Fruit fly (Drosophila melanogaster) whole organism, wandering third instar larva: ENCODE measurements around the gene alpha-Spec.

Source experiments
- Abd-B ChIP-seq: fragments of >200 bp; optimal IDR thresholded peaks from 2 replicates; lab custom pipeline; 2017; ENCODE audit warnings: missing biosample characterization, missing genetic modification characterization
- CG32264 ChIP-seq: fragments of 200-800 bp; sonication (Bioruptor generic); optimal IDR thresholded peaks from 2 replicates; lab custom pipeline; 2016; ENCODE audit warnings: missing biosample characterization, missing genetic modification characterization
- CG9705 ChIP-seq: fragments of 200-800 bp; sonication (Bioruptor generic); optimal IDR thresholded peaks from 2 replicates; lab custom pipeline; 2018; ENCODE audit warnings: missing biosample characterization, mild to moderate bottlenecking, missing genetic modification characterization
- CrebA ChIP-seq: fragments of 200-800 bp; sonication (Bioruptor generic); optimal IDR thresholded peaks from 2 replicates; lab custom pipeline; 2016; ENCODE audit warnings: missing biosample characterization, mild to moderate bottlenecking, missing genetic modification characterization, borderline replicate concordance
- Dfd ChIP-seq: fragments of >200 bp; optimal IDR thresholded peaks from 2 replicates; lab custom pipeline; 2017; ENCODE audit warnings: missing biosample characterization, missing genetic modification characterization
- Dif ChIP-seq: fragments of 200-275, 200-300 bp; sonication (Bioruptor generic); optimal IDR thresholded peaks from 2 replicates; lab custom pipeline; 2018; ENCODE audit warnings: missing biosample characterization, missing genetic modification characterization; ENCODE audit not compliant: partially characterized antibody
- GATAd ChIP-seq: sonication (Bioruptor generic); optimal IDR thresholded peaks from 2 replicates; lab custom pipeline; 2016; ENCODE audit warnings: missing biosample characterization, missing genetic modification characterization
- Hnf4 ChIP-seq: fragments of 200-800 bp; sonication (Bioruptor generic); optimal IDR thresholded peaks from 2 replicates; lab custom pipeline; 2016; ENCODE audit warnings: missing biosample characterization, mild to moderate bottlenecking, missing genetic modification characterization
- Hr78 ChIP-seq: fragments of >200 bp; optimal IDR thresholded peaks from 2 replicates; lab custom pipeline; 2017; ENCODE audit warnings: missing biosample characterization, missing genetic modification characterization
- Hr83 ChIP-seq: fragments of 200-300 bp; sonication (Bioruptor generic); optimal IDR thresholded peaks from 2 replicates; lab custom pipeline; 2016; ENCODE audit warnings: missing biosample characterization, mild to moderate bottlenecking, missing genetic modification characterization, moderate library complexity; ENCODE audit not compliant: poor library complexity, severe bottlenecking
- Mio ChIP-seq: sonication (Bioruptor generic); optimal IDR thresholded peaks from 2 replicates; lab custom pipeline; 2016; ENCODE audit warnings: missing biosample characterization, missing genetic modification characterization
- Myc ChIP-seq: fragments of >200 bp; optimal IDR thresholded peaks from 2 replicates; lab custom pipeline; 2017
- N ChIP-seq: fragments of >200 bp; optimal IDR thresholded peaks from 2 replicates; lab custom pipeline; 2018; ENCODE audit warnings: missing biosample characterization, missing external identifiers, missing genetic modification characterization
- OdsH ChIP-seq: fragments of 200-800 bp; sonication (Bioruptor generic); optimal IDR thresholded peaks from 2 replicates; lab custom pipeline; 2016; ENCODE audit warnings: missing biosample characterization, mild to moderate bottlenecking, missing genetic modification characterization
- Rel ChIP-seq, 2 experiments: fragments of 200-800 bp; sonication (Bioruptor generic) in 1 of 2; optimal IDR thresholded peaks; 2 replicates in 1 of 2; 3 replicates in 1 of 2; lab custom pipeline; 2016 to 2019; ENCODE audit warnings: mild to moderate bottlenecking in 2 of 2, missing biosample characterization in 2 of 2, missing genetic modification characterization in 2 of 2, moderate library complexity in 1 of 2
- Sp1 ChIP-seq: fragments of 200-800 bp; sonication (Bioruptor generic); optimal IDR thresholded peaks from 3 replicates; lab custom pipeline; 2019; ENCODE audit warnings: missing biosample characterization, mild to moderate bottlenecking, missing genetic modification characterization, moderate library complexity
- Vsx2 ChIP-seq: fragments of 200-300, 225-300 bp; sonication (Bioruptor generic); optimal IDR thresholded peaks from 2 replicates; lab custom pipeline; 2018; ENCODE audit warnings: missing biosample characterization, missing genetic modification characterization; ENCODE audit not compliant: partially characterized antibody
- brk ChIP-seq: fragments of 200-800 bp; sonication (Bioruptor generic); optimal IDR thresholded peaks from 2 replicates; lab custom pipeline; 2016; ENCODE audit warnings: missing biosample characterization, mild to moderate bottlenecking, missing genetic modification characterization
- dmrt93B ChIP-seq: fragments of 200-800 bp; sonication (Bioruptor generic); optimal IDR thresholded peaks from 2 replicates; lab custom pipeline; 2018; ENCODE audit warnings: missing biosample characterization, mild to moderate bottlenecking, missing genetic modification characterization
- ey ChIP-seq: fragments of 200-800 bp; sonication (Bioruptor generic); optimal IDR thresholded peaks from 2 replicates; lab custom pipeline; 2016; ENCODE audit warnings: missing biosample characterization, missing genetic modification characterization
- foxo ChIP-seq, 2 experiments: fragments of 200-800 bp; sonication (Bioruptor generic); optimal IDR thresholded peaks; 2 replicates in 1 of 2; 3 replicates in 1 of 2; lab custom pipeline; 2016 to 2017; ENCODE audit warnings: missing biosample characterization in 2 of 2, missing genetic modification characterization in 2 of 2
- fru ChIP-seq: fragments of 200-800 bp; sonication (Bioruptor generic); optimal IDR thresholded peaks from 3 replicates; lab custom pipeline; 2016; ENCODE audit warnings: missing biosample characterization, mild to moderate bottlenecking, missing genetic modification characterization
- h ChIP-seq: fragments of 200-800 bp; sonication (Bioruptor generic); optimal IDR thresholded peaks from 3 replicates; lab custom pipeline; 2016; ENCODE audit warnings: missing biosample characterization, mild to moderate bottlenecking, missing genetic modification characterization
- jim ChIP-seq: fragments of 175-275, 200-325 bp; sonication (Bioruptor generic); optimal IDR thresholded peaks from 2 replicates; lab custom pipeline; 2016; ENCODE audit warnings: missing biosample characterization, mild to moderate bottlenecking, missing genetic modification characterization
- lola ChIP-seq: fragments of >200 bp; optimal IDR thresholded peaks from 2 replicates; lab custom pipeline; 2017; ENCODE audit warnings: missing biosample characterization, missing genetic modification characterization
- pan ChIP-seq: fragments of >200 bp; optimal IDR thresholded peaks from 2 replicates; lab custom pipeline; 2017
- psq ChIP-seq: fragments of 200-800 bp; sonication (Bioruptor generic); optimal IDR thresholded peaks from 3 replicates; lab custom pipeline; 2017; ENCODE audit warnings: missing biosample characterization, mild to moderate bottlenecking, missing genetic modification characterization, moderate library complexity
- rgr ChIP-seq: fragments of 200-800 bp; sonication (Bioruptor generic); optimal IDR thresholded peaks from 3 replicates; lab custom pipeline; 2016; ENCODE audit warnings: missing biosample characterization, mild to moderate bottlenecking, missing genetic modification characterization
- sage ChIP-seq: fragments of 200-800 bp; sonication (Bioruptor generic); optimal IDR thresholded peaks from 2 replicates; lab custom pipeline; 2016; ENCODE audit warnings: missing biosample characterization, mild to moderate bottlenecking, missing genetic modification characterization
- sv ChIP-seq: fragments of 200-800 bp; sonication (Bioruptor generic); optimal IDR thresholded peaks from 3 replicates; lab custom pipeline; 2016; ENCODE audit warnings: missing biosample characterization, missing genetic modification characterization
- tai ChIP-seq: sonication (Bioruptor generic); optimal IDR thresholded peaks from 2 replicates; lab custom pipeline; 2016; ENCODE audit warnings: missing biosample characterization, missing genetic modification characterization
- woc ChIP-seq: sonication (Bioruptor generic); optimal IDR thresholded peaks from 2 replicates; lab custom pipeline; 2016; ENCODE audit warnings: missing biosample characterization, mild to moderate bottlenecking, missing genetic modification characterization

Gene alpha-Spec

DNA sequence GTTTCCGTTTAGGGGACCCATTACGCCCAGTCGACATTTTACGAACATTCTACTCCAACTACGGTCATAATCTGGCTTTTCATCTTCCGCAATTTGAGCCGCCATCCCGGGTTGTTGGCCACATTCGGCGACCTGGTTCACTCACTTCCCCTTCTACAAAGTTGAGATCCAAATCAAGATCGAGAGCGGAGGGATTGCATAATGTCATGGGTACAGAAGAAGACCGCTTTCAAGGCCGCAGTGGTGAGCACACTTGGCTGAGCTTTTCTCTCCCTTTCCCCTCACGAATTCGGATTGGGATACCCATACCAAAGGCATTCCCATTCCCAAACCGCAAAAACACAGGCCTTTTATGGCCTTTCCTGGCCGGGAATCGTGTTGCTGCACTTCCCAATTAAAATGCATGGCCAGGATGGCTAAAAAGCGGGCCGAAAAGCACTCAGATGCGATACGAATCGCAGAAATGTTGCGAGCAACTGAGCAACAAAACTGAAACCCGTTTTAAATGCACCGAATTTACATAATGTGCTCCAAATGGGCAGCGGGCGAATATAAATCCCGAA is 32.8 kb upstream of the alpha-Spec start:
- peak; percentile 6 for TF ChIP-seq Rel (GFP tag; optimal IDR thresholded peaks at IDR 0.05; lab: Kevin White, UChicago)
- no peak for TF ChIP-seq Rel (tag; optimal IDR thresholded peaks at IDR 0.05; lab: Kevin White, UChicago)
- TF ChIP-seq tai: no peak
- no peak for TF ChIP-seq Mio (GFP tag; lab: Kevin White, UChicago)
- TF ChIP-seq Vsx2: no peak
- no peak for TF ChIP-seq pan (lab: Kevin White, UChicago)

DNA sequence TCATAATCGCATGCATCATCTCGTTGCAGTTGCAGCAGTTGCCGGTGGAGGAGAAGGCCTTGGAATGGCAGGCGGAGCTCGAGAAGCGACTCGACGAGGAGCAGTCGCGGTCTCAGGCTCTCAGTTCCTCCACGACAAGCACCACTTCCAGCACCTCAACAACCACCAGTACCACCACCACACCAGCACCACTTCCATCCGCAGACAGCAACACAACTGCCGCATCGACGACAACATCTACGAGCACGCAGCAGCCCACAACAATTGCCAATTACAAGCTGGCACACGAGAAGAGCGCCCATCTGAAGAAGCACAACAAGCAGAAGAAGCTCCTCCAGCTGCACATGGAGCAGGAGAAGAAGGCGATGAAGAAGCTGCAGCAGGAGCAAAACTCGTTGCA is 27.2 kb upstream of the alpha-Spec start:
- no peak for TF ChIP-seq Rel (GFP tag; optimal IDR thresholded peaks at IDR 0.05; lab: Kevin White, UChicago)
- TF ChIP-seq Rel (tag; optimal IDR thresholded peaks at IDR 0.05; lab: Kevin White, UChicago): no peak
- no peak for TF ChIP-seq Vsx2
- TF ChIP-seq h (GFP tag; lab: Kevin White, UChicago): no peak
- TF ChIP-seq Myc: no peak
- TF ChIP-seq sv: no peak
- TF ChIP-seq Hr78 (GFP tag; lab: Kevin White, UChicago): no peak
- no peak for TF ChIP-seq Hnf4

DNA sequence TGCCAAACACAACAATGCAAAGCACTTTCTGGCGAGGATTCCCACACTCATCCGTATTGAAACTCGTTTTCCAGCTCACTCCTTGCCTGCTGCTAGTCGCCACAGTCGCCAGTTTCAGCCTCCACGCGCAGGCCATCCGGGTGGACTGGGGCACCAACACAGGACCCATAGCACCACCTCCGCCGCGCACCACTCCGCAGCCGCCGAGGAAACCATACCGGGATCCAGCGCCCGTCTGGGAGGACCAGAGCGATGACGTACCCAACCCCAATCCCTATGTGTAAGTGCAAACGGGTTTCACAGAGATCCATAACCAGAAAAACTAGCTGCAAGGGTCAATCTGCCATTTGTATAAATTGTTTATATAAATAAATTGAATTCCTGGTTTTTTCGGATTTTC is 26.0 kb upstream of the alpha-Spec start:
- TF ChIP-seq Dif (no peak), dmrt93B (GFP tag; lab: Kevin White, UChicago) (no peak), fru (no peak), Hr78 (GFP tag; lab: Kevin White, UChicago) (no peak), Sp1 (GFP tag; lab: Kevin White, UChicago) (no peak), rgr (GFP tag; lab: Kevin White, UChicago) (no peak), jim (GFP tag; lab: Kevin White, UChicago) (no peak), Hr83 (GFP tag; lab: Kevin White, UChicago) (no peak), foxo (GFP tag; optimal IDR thresholded peaks at IDR 0.05; lab: Kevin White, UChicago) (no peak)

DNA sequence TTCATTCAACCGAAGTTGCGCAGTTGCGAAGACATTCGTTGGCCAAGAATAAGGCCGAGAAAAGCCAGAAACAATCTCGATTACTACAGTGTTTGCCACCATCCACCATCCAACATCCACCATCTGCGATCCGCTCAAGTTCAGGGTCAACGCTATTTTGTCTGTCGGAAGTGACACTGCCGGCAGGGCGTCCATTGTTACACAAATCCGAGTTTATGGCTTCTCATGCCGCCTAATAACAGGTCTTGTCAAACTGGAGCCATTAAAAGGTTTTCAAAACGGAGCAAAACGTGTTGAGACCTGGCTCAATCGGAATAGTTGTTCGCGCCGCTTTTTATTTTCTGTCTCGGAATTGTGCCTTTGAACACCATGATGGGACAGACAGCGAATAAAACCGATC is 23.7 kb upstream of the alpha-Spec start:
- TF ChIP-seq CG9705 (GFP tag; lab: Kevin White, UChicago) (no peak), Mio (GFP tag; lab: Kevin White, UChicago) (no peak), foxo (GFP tag; optimal IDR thresholded peaks at IDR 0.05; lab: Kevin White, UChicago) (no peak), ey (no peak), CG32264 (GFP tag; lab: Kevin White, UChicago) (no peak), sv (no peak), OdsH (GFP tag; lab: Kevin White, UChicago) (no peak), Dif (no peak), lola (no peak), psq (GFP tag; lab: Kevin White, UChicago) (no peak), woc (no peak), tai (no peak), CrebA (GFP tag; lab: Kevin White, UChicago) (no peak), brk (GFP tag; lab: Kevin White, UChicago) (no peak), Hr78 (GFP tag; lab: Kevin White, UChicago) (no peak), sage (GFP tag; lab: Kevin White, UChicago) (no peak), GATAd (GFP tag; lab: Kevin White, UChicago) (no peak), Sp1 (GFP tag; lab: Kevin White, UChicago) (no peak), N (GFP tag; lab: Kevin White, UChicago) (no peak)
- TF ChIP-seq, all 38 proteins: peak for 0

DNA sequence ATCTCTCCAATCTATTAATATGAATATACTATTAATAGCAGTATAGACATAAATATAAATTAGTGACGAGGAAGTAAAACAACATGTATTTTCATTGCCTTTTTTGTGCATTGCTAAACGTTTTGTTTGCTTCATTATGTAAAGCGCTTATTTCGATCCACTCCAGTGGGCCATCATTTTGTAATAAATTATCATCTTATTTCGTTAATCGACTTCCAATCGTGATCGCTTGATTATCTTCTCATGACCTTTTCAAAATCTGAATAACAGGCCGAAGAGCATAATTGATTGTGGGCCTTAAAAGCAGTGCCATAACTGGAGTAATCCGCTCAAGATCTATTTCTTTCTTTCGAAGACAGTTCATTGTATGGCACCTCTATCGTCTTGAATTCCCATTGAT is 22.3 kb upstream of the alpha-Spec start:
- TF ChIP-seq Hr83 (GFP tag; lab: Kevin White, UChicago): no peak
- no peak for TF ChIP-seq jim (GFP tag; lab: Kevin White, UChicago)
- TF ChIP-seq CG32264 (GFP tag; lab: Kevin White, UChicago): no peak
- TF ChIP-seq Hr78 (GFP tag; lab: Kevin White, UChicago): no peak
- TF ChIP-seq Vsx2: no peak
- TF ChIP-seq Hnf4: no peak
- no peak for TF ChIP-seq sv
- no peak for TF ChIP-seq pan (lab: Kevin White, UChicago)
- no peak for TF ChIP-seq Abd-B
- no peak for TF ChIP-seq Myc
- TF ChIP-seq h (GFP tag; lab: Kevin White, UChicago): no peak
- no peak for TF ChIP-seq Mio (GFP tag; lab: Kevin White, UChicago)
- no peak for TF ChIP-seq rgr (GFP tag; lab: Kevin White, UChicago)
- no peak for TF ChIP-seq psq (GFP tag; lab: Kevin White, UChicago)
- TF ChIP-seq fru: no peak
- TF ChIP-seq Dfd: no peak
- no peak for TF ChIP-seq CG9705 (GFP tag; lab: Kevin White, UChicago)
- no peak for TF ChIP-seq dmrt93B (GFP tag; lab: Kevin White, UChicago)
